Worm (Caenorhabditis elegans) whole organism, young adult: ENCODE data around the gene Y73B6A.1.

ENCODE experiments used
- B0035.1 ChIP-seq: sonication (generic microtip); optimal IDR thresholded peaks from 2 replicates; lab custom pipeline; 2016; ENCODE audit warnings: missing genetic modification characterization, mild to moderate bottlenecking, missing compliant biosample characterization, missing genotype, missing genetic modification reagents
- B0336.3 ChIP-seq: fragments of 200-800 bp; sonication (Bioruptor generic); IDR thresholded peaks from 2 replicates; pipeline ENCODE4 v1.3.6; 2022; ENCODE audit warnings: missing genetic modification characterization, missing compliant biosample characterization
- F10E7.11 ChIP-seq: sonication (generic microtip); optimal IDR thresholded peaks from 2 replicates; lab custom pipeline; 2017; ENCODE audit warnings: mild to moderate bottlenecking, missing genetic modification characterization, moderate library complexity, missing compliant biosample characterization
- F33H1.4 ChIP-seq: fragments of 200-800 bp; sonication (Bioruptor generic); IDR thresholded peaks from 2 replicates; pipeline ENCODE4 v1.3.6; 2022; ENCODE audit warnings: missing genetic modification reagents, missing genetic modification characterization, missing compliant biosample characterization
- F49E8.2 ChIP-seq: sonication (generic microtip); optimal IDR thresholded peaks from 3 replicates; lab custom pipeline; 2017; ENCODE audit warnings: missing genetic modification characterization, mild to moderate bottlenecking, missing compliant biosample characterization, antibody characterized with exemption, moderate library complexity; ENCODE audit not compliant: insufficient read depth
- Y67H2A.10 ChIP-seq: fragments of 200-800 bp; sonication (Bioruptor generic); conservative IDR thresholded peaks from 2 replicates; pipeline ENCODE4 v1.3.6; 2022; ENCODE audit warnings: missing genetic modification reagents, missing genetic modification characterization, missing compliant biosample characterization
- Y79H2A.3 ChIP-seq: fragments of 200-800 bp; sonication (Bioruptor generic); conservative IDR thresholded peaks from 2 replicates; pipeline ENCODE4 v1.3.6; 2022; ENCODE audit warnings: missing genetic modification reagents, missing genetic modification characterization, missing compliant biosample characterization
- Y95B8A.8 ChIP-seq: fragments of 200-800 bp; sonication (Bioruptor generic); IDR thresholded peaks from 2 replicates; pipeline ENCODE4 v1.3.6; 2022; ENCODE audit warnings: missing genetic modification reagents, missing genetic modification characterization, missing compliant biosample characterization
- ZK185.1 ChIP-seq: sonication (generic microtip); optimal IDR thresholded peaks from 2 replicates; lab custom pipeline; 2016; ENCODE audit warnings: mild to moderate bottlenecking, missing genetic modification characterization, missing compliant biosample characterization; ENCODE audit not compliant: poor library complexity, severe bottlenecking
- atf-7 ChIP-seq: sonication (generic microtip); optimal IDR thresholded peaks from 2 replicates; lab custom pipeline; 2017; ENCODE audit warnings: mild to moderate bottlenecking, missing genetic modification characterization, missing compliant biosample characterization
- attf-3 ChIP-seq: fragments of 200-800 bp; sonication (Bioruptor generic); conservative IDR thresholded peaks from 2 replicates; pipeline ENCODE4 v1.3.6; 2022; ENCODE audit warnings: missing genetic modification reagents, missing genetic modification characterization, missing compliant biosample characterization
- cebp-1 ChIP-seq, 2 experiments: fragments of 200-800 bp in 1 of 2; sonication (Bioruptor generic) in 1 of 2; sonication (generic microtip) in 1 of 2; IDR thresholded peaks in 1 of 2; optimal IDR thresholded peaks in 1 of 2; 2 replicates each; pipeline versions ENCODE4 v1.3.6 to Lab custom; 2017 to 2022; ENCODE audit warnings: missing compliant biosample characterization in 2 of 2, missing genetic modification characterization in 2 of 2, mild to moderate bottlenecking in 1 of 2, missing genetic modification reagents in 1 of 2, moderate library complexity in 1 of 2
- ceh-79 ChIP-seq: sonication (generic microtip); optimal IDR thresholded peaks from 2 replicates; lab custom pipeline; 2017; ENCODE audit warnings: mild to moderate bottlenecking, missing genetic modification characterization, missing compliant biosample characterization
- die-1 ChIP-seq: sonication (generic microtip); optimal IDR thresholded peaks from 2 replicates; lab custom pipeline; 2016; ENCODE audit warnings: missing genotype, mild to moderate bottlenecking, missing genetic modification characterization, missing compliant biosample characterization
- dox-1 ChIP-seq: fragments of 200-800 bp; sonication (Bioruptor generic); IDR thresholded peaks from 2 replicates; pipeline ENCODE4 v1.3.6; 2022; ENCODE audit warnings: missing genetic modification reagents, missing genetic modification characterization, missing compliant biosample characterization
- egl-44 ChIP-seq: fragments of 200-800 bp; sonication (Bioruptor generic); IDR thresholded peaks from 2 replicates; pipeline ENCODE4 v1.3.6; 2022; ENCODE audit warnings: missing genetic modification reagents, missing genetic modification characterization, missing compliant biosample characterization
- ekl-4 ChIP-seq: fragments of 200-800 bp; sonication (Bioruptor generic); IDR thresholded peaks from 2 replicates; pipeline ENCODE4 v1.3.6; 2022; ENCODE audit warnings: missing genetic modification reagents, missing genetic modification characterization, missing compliant biosample characterization
- ets-4 ChIP-seq: fragments of 200-800 bp; sonication (Bioruptor generic); optimal IDR thresholded peaks from 2 replicates; lab custom pipeline; 2018; ENCODE audit warnings: mild to moderate bottlenecking, missing genetic modification characterization, missing compliant biosample characterization
- gei-17 ChIP-seq: fragments of 200-800 bp; sonication (Bioruptor generic); optimal IDR thresholded peaks from 2 replicates; lab custom pipeline; 2018; ENCODE audit warnings: mild to moderate bottlenecking, missing genetic modification characterization, missing compliant biosample characterization
- hmg-1.2 ChIP-seq: fragments of 200-800 bp; sonication (Bioruptor generic); IDR thresholded peaks from 2 replicates; pipeline ENCODE4 v1.3.6; 2022; ENCODE audit warnings: missing genetic modification reagents, missing genetic modification characterization, missing compliant biosample characterization
- hrde-1 ChIP-seq: sonication (generic microtip); optimal IDR thresholded peaks from 2 replicates; lab custom pipeline; 2016; ENCODE audit warnings: missing genetic modification characterization, mild to moderate bottlenecking, missing compliant biosample characterization, moderate library complexity, missing genotype, missing genetic modification reagents, borderline replicate concordance
- let-607 ChIP-seq, 2 experiments: fragments of 200-800 bp in 1 of 2; sonication (Bioruptor generic) in 1 of 2; sonication (generic microtip) in 1 of 2; optimal IDR thresholded peaks; 2 replicates each; lab custom pipeline; 2016 to 2018; ENCODE audit warnings: mild to moderate bottlenecking in 2 of 2, missing compliant biosample characterization in 2 of 2, missing genetic modification characterization in 2 of 2, moderate library complexity in 2 of 2, missing genotype in 1 of 2
- lin-26 ChIP-seq: fragments of 200-800 bp; sonication (Bioruptor generic); IDR thresholded peaks from 2 replicates; pipeline ENCODE4 v1.3.6; 2022; ENCODE audit warnings: missing genetic modification reagents, missing genetic modification characterization, missing compliant biosample characterization
- lin-35 ChIP-seq, 3 experiments: fragments of 150-350 bp in 2 of 3; sonication (generic microtip) in 1 of 3; optimal IDR thresholded peaks; 2 replicates each; lab custom pipeline; 2014 to 2018; ENCODE audit warnings: missing biosample characterization in 3 of 3, missing genetic modification characterization in 3 of 3, missing genetic modification reagents in 3 of 3
- madf-8 ChIP-seq: fragments of 200-800 bp; sonication (Bioruptor generic); conservative IDR thresholded peaks from 2 replicates; pipeline ENCODE4 v1.3.6; 2022; ENCODE audit warnings: missing genetic modification reagents, missing genetic modification characterization, missing compliant biosample characterization
- mes-4 ChIP-seq: sonication (generic microtip); optimal IDR thresholded peaks from 2 replicates; lab custom pipeline; 2016; ENCODE audit warnings: missing genotype, missing genetic modification characterization, missing compliant biosample characterization
- nhr-120 ChIP-seq: fragments of 200-800 bp; sonication (Bioruptor generic); IDR thresholded peaks from 2 replicates; pipeline ENCODE4 v1.3.6; 2022; ENCODE audit warnings: missing genetic modification characterization, missing compliant biosample characterization
- nhr-80 ChIP-seq: sonication (generic microtip); optimal IDR thresholded peaks from 2 replicates; lab custom pipeline; 2016; ENCODE audit warnings: missing genetic modification characterization, missing compliant biosample characterization
- rec-8 ChIP-seq, 2 experiments: sonication (generic microtip); optimal IDR thresholded peaks; 2 replicates each; lab custom pipeline; 2016; ENCODE audit warnings: mild to moderate bottlenecking in 2 of 2, missing genetic modification characterization in 2 of 2, missing genetic modification reagents in 2 of 2, missing genotype in 2 of 2, missing biosample characterization in 1 of 2, missing compliant biosample characterization in 1 of 2, moderate library complexity in 1 of 2
- sdz-38 ChIP-seq: sonication (generic microtip); optimal IDR thresholded peaks from 2 replicates; lab custom pipeline; 2016; ENCODE audit warnings: missing genotype, missing genetic modification characterization, missing compliant biosample characterization
- sea-2 ChIP-seq: fragments of 200-800 bp; sonication (Bioruptor generic); IDR thresholded peaks from 2 replicates; pipeline ENCODE4 v1.3.6; 2022; ENCODE audit warnings: missing genetic modification characterization, missing compliant biosample characterization
- snpc-1.3 ChIP-seq: sonication (generic microtip); optimal IDR thresholded peaks from 2 replicates; lab custom pipeline; 2017; ENCODE audit warnings: missing genetic modification characterization, mild to moderate bottlenecking, missing compliant biosample characterization, antibody characterized with exemption, moderate library complexity, missing genotype, missing genetic modification reagents; ENCODE audit not compliant: insufficient read depth
- snpc-3.4 ChIP-seq: sonication (generic microtip); optimal IDR thresholded peaks from 2 replicates; lab custom pipeline; 2017; ENCODE audit warnings: missing genetic modification characterization, mild to moderate bottlenecking, missing compliant biosample characterization, antibody characterized with exemption, moderate library complexity, missing genotype, missing genetic modification reagents
- somi-1 ChIP-seq: fragments of 200-800 bp; sonication (Bioruptor generic); optimal IDR thresholded peaks from 2 replicates; lab custom pipeline; 2018; ENCODE audit warnings: mild to moderate bottlenecking, missing genetic modification characterization, missing compliant biosample characterization
- tlf-1 ChIP-seq: fragments of 200-800 bp; sonication (Bioruptor generic); optimal IDR thresholded peaks from 2 replicates; lab custom pipeline; 2018; ENCODE audit warnings: mild to moderate bottlenecking, missing genetic modification characterization, missing compliant biosample characterization
- zim-3 ChIP-seq: sonication (generic microtip); optimal IDR thresholded peaks from 2 replicates; lab custom pipeline; 2017; ENCODE audit warnings: mild to moderate bottlenecking, missing genetic modification characterization, moderate library complexity, missing compliant biosample characterization
- ztf-18 ChIP-seq: sonication (generic microtip); optimal IDR thresholded peaks from 2 replicates; lab custom pipeline; 2016; ENCODE audit warnings: missing genotype, mild to moderate bottlenecking, missing genetic modification characterization, missing compliant biosample characterization
- ztf-6 ChIP-seq: fragments of 200-800 bp; sonication (Bioruptor generic); IDR thresholded peaks from 2 replicates; pipeline ENCODE4 v1.3.6; 2022; ENCODE audit warnings: missing genetic modification reagents, missing genetic modification characterization, missing compliant biosample characterization

Y73B6A.1 gene

DNA sequence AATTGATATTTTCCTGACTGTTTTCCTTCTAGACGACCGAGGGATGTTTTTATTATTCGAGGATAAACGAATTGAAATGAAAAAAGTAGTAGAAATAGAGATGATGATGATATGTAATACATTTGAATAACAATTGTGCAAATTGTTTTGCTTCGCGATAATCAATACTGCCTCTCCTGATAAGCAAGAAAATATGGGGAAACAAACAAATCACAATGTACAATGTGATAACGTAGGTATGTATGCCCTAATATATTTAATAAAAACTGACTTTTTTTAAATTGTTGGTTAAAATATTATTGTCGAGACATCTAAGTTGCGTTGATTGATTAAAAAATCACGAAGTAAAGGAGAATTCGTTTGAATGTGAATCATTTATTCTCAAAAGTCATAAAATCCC, 40.0 kb downstream of the Y73B6A.1 start, which contains the start of gene cest-5.2:
cest-5.2 (minus strand) TSS at position 128 of the 400 bp plus-strand sequence.
- TF ChIP-seq nhr-80 (tag; lab: Kevin White, UChicago) (peak; percentile 19), gei-17 (GFP tag; lab: Kevin White, UChicago) (no peak)

DNA sequence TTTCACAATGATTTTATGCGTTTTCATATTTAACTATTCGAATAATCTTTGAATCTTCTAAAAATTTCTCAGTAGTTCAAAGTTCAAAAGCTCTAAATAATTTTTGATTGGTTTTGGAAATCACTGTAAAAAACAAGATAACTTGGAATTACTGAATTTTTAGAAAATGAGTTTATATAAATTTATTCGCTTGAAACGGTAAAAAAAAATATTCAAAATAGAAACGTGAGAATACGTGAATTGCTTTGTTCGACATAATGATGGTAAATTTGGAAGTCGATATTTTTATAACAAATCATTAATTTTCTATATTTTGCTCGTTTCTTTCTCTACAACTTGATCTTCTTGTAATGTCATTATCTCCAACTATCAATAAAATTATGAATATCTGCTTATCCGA, 44.4 kb downstream of the Y73B6A.1 start, which contains the start of gene C01B10.44:
C01B10.44 (plus strand) TSS at position 301 of the 400 bp plus-strand sequence.
- TF ChIP-seq sdz-38 (tag; lab: Kevin White, UChicago) = no peak
- TF ChIP-seq ekl-4 (GFP tag; lab: Robert Waterston, UW) = no peak
- no peak for TF ChIP-seq Y95B8A.8 (GFP tag; lab: Robert Waterston, UW)
- no peak for TF ChIP-seq sea-2 (GFP tag; lab: Robert Waterston, UW)
- no peak for TF ChIP-seq dox-1
- no peak for TF ChIP-seq attf-3 (GFP tag; lab: Robert Waterston, UW)
- no peak for TF ChIP-seq hrde-1 (tag; lab: Kevin White, UChicago)
- no peak for TF ChIP-seq madf-8 (GFP tag; lab: Robert Waterston, UW)
- no peak for TF ChIP-seq lin-26 (GFP tag; lab: Robert Waterston, UW)

DNA sequence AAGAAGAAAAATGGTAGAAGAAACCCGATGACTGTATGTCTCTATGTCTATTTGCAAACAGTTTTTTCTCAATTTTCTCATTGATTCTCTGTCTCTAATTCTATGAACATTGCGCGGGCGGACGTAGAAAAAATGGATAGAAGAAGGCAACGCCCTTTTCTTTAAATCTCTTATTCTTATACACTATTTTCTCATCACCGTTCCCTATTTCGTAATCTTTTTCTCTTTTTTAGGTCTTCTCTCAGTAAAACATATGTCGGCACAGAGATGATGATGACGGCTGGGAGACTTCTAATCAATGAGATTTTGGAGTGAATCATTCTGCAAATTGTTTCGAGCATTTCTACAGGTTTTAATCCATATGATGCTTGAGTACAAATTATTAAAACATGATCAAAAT, 45.7 kb downstream of the Y73B6A.1 start:
- TF ChIP-seq somi-1 (GFP tag; lab: Kevin White, UChicago) (peak; percentile 4), tlf-1 (GFP tag; lab: Kevin White, UChicago) (no peak), cebp-1 (GFP tag; IDR thresholded peaks at IDR 0.05; lab: Robert Waterston, UW) (peak; percentile 70), cebp-1 (tag; optimal IDR thresholded peaks at IDR 0.05; lab: Kevin White, UChicago) (peak; percentile 89)

DNA sequence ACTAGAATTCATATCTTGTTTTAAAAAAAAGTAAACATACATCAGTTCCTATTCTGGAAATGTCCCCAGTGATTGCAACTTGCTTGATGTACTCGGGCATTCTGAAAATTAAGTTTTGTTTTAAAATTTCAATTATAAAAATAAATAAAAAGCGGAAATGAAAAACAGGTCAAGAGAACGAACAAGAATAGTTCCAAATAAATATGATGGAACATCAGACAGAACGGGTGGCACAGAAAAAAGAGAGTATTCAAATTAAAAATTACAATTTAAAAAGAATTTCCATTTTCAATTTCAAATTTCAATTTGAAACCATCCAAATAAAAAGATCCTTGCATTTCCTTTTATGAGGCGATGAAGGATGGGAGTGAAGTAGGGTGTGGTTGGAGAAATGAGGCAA, 46.5 kb downstream of the Y73B6A.1 start, which contains the start of gene C01B10.3:
C01B10.3 (minus strand) TSS at position 101 of the 400 bp plus-strand sequence.
- no peak for TF ChIP-seq atf-7 (tag; lab: Kevin White, UChicago)

DNA sequence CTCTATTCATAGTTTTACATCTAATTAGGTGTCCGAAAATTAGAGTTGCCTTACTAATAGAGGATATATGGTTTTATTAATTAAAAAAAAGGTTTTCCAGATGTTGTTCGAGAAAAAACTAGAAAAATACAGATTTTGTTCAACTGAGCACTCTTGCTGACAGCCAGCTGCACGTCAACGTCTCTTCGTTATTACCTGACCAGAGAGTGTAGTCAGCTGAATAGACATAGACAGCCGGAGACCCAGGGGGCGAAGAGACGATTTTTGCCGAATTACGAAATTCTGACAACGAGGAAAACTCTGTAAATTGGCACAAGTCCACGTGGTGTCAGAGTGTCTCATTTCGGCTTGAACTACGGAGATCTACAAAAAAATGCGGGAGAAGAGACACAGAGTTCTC, 49.2 kb downstream of the Y73B6A.1 start:
- TF ChIP-seq ekl-4 (GFP tag; lab: Robert Waterston, UW) (no peak), snpc-3.4 (tag; lab: Kevin White, UChicago) (no peak), egl-44 (GFP tag; lab: Robert Waterston, UW) (no peak), F10E7.11 (tag; lab: Kevin White, UChicago) (no peak), B0336.3 (GFP tag; lab: Robert Waterston, UW) (no peak), ets-4 (GFP tag; lab: Kevin White, UChicago) (no peak), lin-35 (GFP tag; optimal IDR thresholded peaks at IDR 0.05; lab: Kevin White, UChicago) (no peak), nhr-80 (tag; lab: Kevin White, UChicago) (peak; percentile 27), tlf-1 (GFP tag; lab: Kevin White, UChicago) (no peak), zim-3 (tag; lab: Kevin White, UChicago) (no peak), ceh-79 (tag; lab: Kevin White, UChicago) (no peak), rec-8 (tag; optimal IDR thresholded peaks at IDR 0.05; lab: Kevin White, UChicago) (no peak), nhr-120 (GFP tag; lab: Robert Waterston, UW) (no peak), let-607 (tag; optimal IDR thresholded peaks at IDR 0.05; lab: Kevin White, UChicago) (no peak), cebp-1 (GFP tag; IDR thresholded peaks at IDR 0.05; lab: Robert Waterston, UW) (peak; percentile 83), cebp-1 (tag; optimal IDR thresholded peaks at IDR 0.05; lab: Kevin White, UChicago) (peak; percentile 95), hmg-1.2 (GFP tag; lab: Robert Waterston, UW) (peak; percentile 52; the same call in 1 of the 2 replicates), ztf-18 (tag; lab: Kevin White, UChicago) (peak; percentile 0), F49E8.2 (tag; lab: Kevin White, UChicago) (no peak), ZK185.1 (tag; lab: Kevin White, UChicago) (no peak), mes-4 (no peak), Y79H2A.3 (no peak), snpc-1.3 (no peak), madf-8 (GFP tag; lab: Robert Waterston, UW) (no peak), ztf-6 (GFP tag; lab: Robert Waterston, UW) (no peak), B0035.1 (tag; lab: Kevin White, UChicago) (no peak), die-1 (no peak), Y67H2A.10 (no peak), F33H1.4 (GFP tag; lab: Robert Waterston, UW) (no peak)
